Fruit fly (Drosophila melanogaster): ENCODE results near the gene CG1628.

DNA sequence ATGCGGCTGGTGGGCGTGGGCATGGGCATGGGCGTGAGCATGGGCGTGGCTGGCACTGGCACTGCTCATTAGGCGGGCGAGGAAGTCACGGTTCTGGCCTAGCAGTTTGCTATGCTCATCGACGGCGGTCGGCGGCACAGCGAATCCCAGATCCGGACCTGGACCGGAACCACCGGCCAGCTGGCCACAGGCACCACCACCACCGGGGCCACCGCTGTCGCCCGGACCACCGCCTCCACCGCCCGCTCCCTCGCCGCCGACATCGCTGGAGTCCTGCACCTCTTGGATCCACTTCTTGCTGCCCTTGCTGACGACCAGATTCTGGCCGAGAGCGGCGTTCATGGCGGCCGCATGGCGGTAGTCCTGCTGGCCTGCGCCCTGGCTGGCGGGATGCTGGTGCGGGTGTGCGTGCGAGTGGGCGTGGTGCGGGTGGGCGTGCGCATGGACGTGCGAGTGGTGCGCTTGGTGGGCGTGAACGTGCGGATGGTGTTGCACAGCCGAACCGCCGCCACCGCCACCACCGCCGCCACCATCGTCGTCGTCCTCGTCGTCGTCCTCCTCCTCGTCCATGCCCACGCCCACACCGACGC lies 4.5 kb upstream of the CG1628 start:
- TF ChIP-seq psq (optimal IDR thresholded peaks at IDR 0.05) (no peak), usp (GFP tag; optimal IDR thresholded peaks at IDR 0.05) (no peak), Dll (optimal IDR thresholded peaks at IDR 0.05) (no peak), pan (optimal IDR thresholded peaks at IDR 0.05) (no peak), CG8478 (optimal IDR thresholded peaks at IDR 0.05) (no peak), EcR (GFP tag; optimal IDR thresholded peaks at IDR 0.05) (no peak)

Data from whole organism.